Worm (Caenorhabditis elegans) whole organism, late embryonic: ENCODE data around the gene gmap-1.

Source experiments
- C08G9.2 ChIP-seq: sonication (generic microtip); optimal IDR thresholded peaks from 2 replicates; lab custom pipeline; 2016; ENCODE audit warnings: mild to moderate bottlenecking, missing genetic modification characterization, moderate library complexity, missing compliant biosample characterization
- C38D4.7 ChIP-seq: fragments of 200-800 bp; sonication (Bioruptor generic); optimal IDR thresholded peaks from 2 replicates; lab custom pipeline; 2018; ENCODE audit warnings: mild to moderate bottlenecking, missing genetic modification characterization, moderate library complexity, missing compliant biosample characterization
- K02D7.2 ChIP-seq: sonication (generic microtip); optimal IDR thresholded peaks from 2 replicates; lab custom pipeline; 2017; ENCODE audit warnings: mild to moderate bottlenecking, missing genetic modification characterization, missing compliant biosample characterization
- K09A11.1 ChIP-seq: sonication (generic microtip); optimal IDR thresholded peaks from 2 replicates; lab custom pipeline; 2017; ENCODE audit warnings: antibody characterized with exemption, mild to moderate bottlenecking, missing genetic modification characterization, missing compliant biosample characterization; ENCODE audit not compliant: insufficient read depth
- Y22D7AL.16 ChIP-seq: sonication (generic microtip); optimal IDR thresholded peaks from 2 replicates; lab custom pipeline; 2016; ENCODE audit warnings: missing genetic modification characterization, missing compliant biosample characterization
- ahr-1 ChIP-seq: sonication (generic microtip); optimal IDR thresholded peaks from 2 replicates; lab custom pipeline; 2016; ENCODE audit warnings: missing genetic modification characterization, missing compliant biosample characterization
- ceh-18 ChIP-seq: sonication (generic microtip); optimal IDR thresholded peaks from 2 replicates; lab custom pipeline; 2016; ENCODE audit warnings: missing genetic modification characterization, missing compliant biosample characterization
- ceh-22 ChIP-seq: sonication (generic microtip); optimal IDR thresholded peaks from 2 replicates; lab custom pipeline; 2017; ENCODE audit warnings: missing biosample characterization, missing genetic modification characterization
- ceh-30 ChIP-seq: fragments of 150-350 bp; optimal IDR thresholded peaks from 2 replicates; lab custom pipeline; 2014; ENCODE audit warnings: missing biosample characterization, missing genetic modification characterization
- ceh-31 ChIP-seq: sonication (generic microtip); optimal IDR thresholded peaks from 2 replicates; lab custom pipeline; 2016; ENCODE audit warnings: missing genetic modification characterization, missing compliant biosample characterization
- ceh-34 ChIP-seq: sonication (generic microtip); optimal IDR thresholded peaks from 2 replicates; lab custom pipeline; 2016; ENCODE audit warnings: mild to moderate bottlenecking, missing genetic modification characterization, missing compliant biosample characterization
- dve-1 ChIP-seq: sonication (generic microtip); optimal IDR thresholded peaks from 2 replicates; lab custom pipeline; 2017; ENCODE audit warnings: antibody characterized with exemption, mild to moderate bottlenecking, missing genetic modification characterization, missing compliant biosample characterization
- ets-4 ChIP-seq: sonication (generic microtip); optimal IDR thresholded peaks from 2 replicates; lab custom pipeline; 2016; ENCODE audit warnings: missing genetic modification characterization, missing compliant biosample characterization
- fkh-10 ChIP-seq: fragments of 150-350 bp; optimal IDR thresholded peaks from 2 replicates; lab custom pipeline; 2014; ENCODE audit warnings: missing biosample characterization, missing genetic modification reagents, missing genetic modification characterization
- fkh-6 ChIP-seq: sonication (generic microtip); optimal IDR thresholded peaks from 2 replicates; lab custom pipeline; 2016; ENCODE audit warnings: missing genetic modification characterization, missing compliant biosample characterization
- gmeb-2 ChIP-seq: sonication (generic microtip); optimal IDR thresholded peaks from 2 replicates; lab custom pipeline; 2016; ENCODE audit warnings: missing genetic modification characterization, inconsistent platforms, missing compliant biosample characterization
- hlh-13 ChIP-seq: fragments of 200-800 bp; sonication (Bioruptor generic); optimal IDR thresholded peaks from 2 replicates; lab custom pipeline; 2018; ENCODE audit warnings: mild to moderate bottlenecking, missing genetic modification characterization, missing compliant biosample characterization
- hlh-30 ChIP-seq: sonication (generic microtip); optimal IDR thresholded peaks from 2 replicates; lab custom pipeline; 2017; ENCODE audit warnings: antibody characterized with exemption, missing genetic modification characterization, missing compliant biosample characterization; ENCODE audit not compliant: insufficient read depth
- hlh-6 ChIP-seq: sonication (generic microtip); optimal IDR thresholded peaks from 2 replicates; lab custom pipeline; 2016; ENCODE audit warnings: missing genotype, missing genetic modification characterization, missing compliant biosample characterization
- hlh-8 ChIP-seq: sonication (generic microtip); optimal IDR thresholded peaks from 2 replicates; lab custom pipeline; 2016; ENCODE audit warnings: missing genotype, missing genetic modification characterization, missing compliant biosample characterization
- lim-6 ChIP-seq: sonication (generic microtip); optimal IDR thresholded peaks from 2 replicates; lab custom pipeline; 2016; ENCODE audit warnings: missing genetic modification characterization, missing compliant biosample characterization
- madf-2 ChIP-seq: sonication (generic microtip); optimal IDR thresholded peaks from 2 replicates; lab custom pipeline; 2017; ENCODE audit warnings: missing genetic modification characterization, missing compliant biosample characterization
- nfya-1 ChIP-seq: sonication (generic microtip); optimal IDR thresholded peaks from 2 replicates; lab custom pipeline; 2017; ENCODE audit warnings: missing genetic modification characterization, mild to moderate bottlenecking, missing compliant biosample characterization, antibody characterized with exemption, moderate library complexity
- npax-4 ChIP-seq: sonication (generic microtip); optimal IDR thresholded peaks from 2 replicates; lab custom pipeline; 2016; ENCODE audit warnings: missing genetic modification characterization, missing compliant biosample characterization
- pha-2 ChIP-seq: sonication (generic microtip); optimal IDR thresholded peaks from 2 replicates; lab custom pipeline; 2017; ENCODE audit warnings: mild to moderate bottlenecking, missing genetic modification characterization, missing compliant biosample characterization
- pqm-1 ChIP-seq: sonication (generic microtip); optimal IDR thresholded peaks from 2 replicates; lab custom pipeline; 2016; ENCODE audit warnings: missing genetic modification characterization, missing compliant biosample characterization
- pros-1 ChIP-seq: fragments of 150-350 bp; optimal IDR thresholded peaks from 2 replicates; lab custom pipeline; 2014; ENCODE audit warnings: missing biosample characterization, missing genetic modification reagents, missing genetic modification characterization
- rnt-1 ChIP-seq: sonication (generic microtip); optimal IDR thresholded peaks from 2 replicates; lab custom pipeline; 2016; ENCODE audit warnings: missing genetic modification characterization, missing compliant biosample characterization
- sdc-2 ChIP-seq: sonication (generic microtip); optimal IDR thresholded peaks from 2 replicates; lab custom pipeline; 2016; ENCODE audit warnings: missing genotype, missing genetic modification characterization, missing compliant biosample characterization
- sox-4 ChIP-seq: sonication (generic microtip); optimal IDR thresholded peaks from 2 replicates; lab custom pipeline; 2017; ENCODE audit warnings: mild to moderate bottlenecking, missing genetic modification characterization, inconsistent platforms, missing compliant biosample characterization
- syd-9 ChIP-seq: sonication (generic microtip); optimal IDR thresholded peaks from 2 replicates; lab custom pipeline; 2016; ENCODE audit warnings: mild to moderate bottlenecking, missing genetic modification characterization, moderate library complexity, missing compliant biosample characterization
- tbx-2 ChIP-seq: sonication (generic microtip); optimal IDR thresholded peaks from 2 replicates; lab custom pipeline; 2016; ENCODE audit warnings: missing genetic modification characterization, missing compliant biosample characterization
- unc-42 ChIP-seq: sonication (generic microtip); optimal IDR thresholded peaks from 2 replicates; lab custom pipeline; 2016; ENCODE audit warnings: missing genotype, missing genetic modification characterization, missing compliant biosample characterization
- unc-55 ChIP-seq: sonication (generic microtip); optimal IDR thresholded peaks from 2 replicates; lab custom pipeline; 2017; ENCODE audit warnings: missing biosample characterization, missing genetic modification reagents, missing genetic modification characterization
- unc-86 ChIP-seq: sonication (generic microtip); optimal IDR thresholded peaks from 2 replicates; lab custom pipeline; 2016; ENCODE audit warnings: missing genetic modification characterization, missing compliant biosample characterization

The gmap-1 gene

ce11 chrX:12977451-12977850, 42.7 kb upstream of the gmap-1 start, which contains the start of gene F11C1.9:
Gene F11C1.9 (minus strand): TSS chrX:12977551.
- TF ChIP-seq fkh-10 (no peak), pha-2 (tag; lab: Kevin White, UChicago) (no peak), ahr-1 (tag; lab: Kevin White, UChicago) (no peak), Y22D7AL.16 (tag; lab: Kevin White, UChicago) (no peak), K02D7.2 (no peak), madf-2 (no peak), ceh-30 (tag; lab: Kevin White, UChicago) (no peak), npax-4 (tag; lab: Kevin White, UChicago) (no peak), sox-4 (no peak)

- TF ChIP-seq ceh-31 (tag; lab: Kevin White, UChicago) (no peak), madf-2 (no peak), pqm-1 (tag; lab: Kevin White, UChicago) (no peak), fkh-10 (no peak), sdc-2 (no peak), syd-9 (no peak), hlh-13 (GFP tag; lab: Kevin White, UChicago) (no peak), K02D7.2 (no peak)
Observed at ce11 chrX:12976774-12977173, 42.0 kb upstream of the gmap-1 start, which contains the start of the genes F11C1.4 and F11C1.10. Gene F11C1.4 (plus strand): TSS chrX:12977074. Gene F11C1.10 (plus strand): TSS chrX:12977082.

DNA sequence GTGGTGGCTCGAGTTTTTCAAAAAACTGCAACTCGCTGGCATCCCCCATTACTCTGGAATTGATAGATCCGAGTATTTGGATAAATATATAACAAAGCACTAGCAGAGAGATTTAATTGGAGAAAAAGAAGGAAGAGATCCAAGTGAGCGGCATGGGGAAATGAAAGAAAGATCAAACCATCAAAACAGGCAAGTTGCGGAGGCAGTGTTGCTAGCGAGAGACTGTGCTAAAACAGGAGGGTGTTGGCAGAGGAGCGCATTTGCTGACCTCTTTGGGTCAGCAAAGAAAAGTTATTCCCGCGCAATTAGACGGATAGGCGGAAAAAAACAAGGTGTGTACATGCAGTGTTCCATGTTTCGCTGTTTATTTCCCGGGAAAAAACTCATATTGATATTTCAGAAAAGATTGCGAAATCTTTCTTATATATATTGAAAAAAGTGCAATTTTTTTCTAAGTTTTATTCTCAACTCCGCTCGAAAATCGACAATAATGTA, 40.9 kb upstream of the gmap-1 start, which contains the start of gene ppk-3:
Gene ppk-3 (minus strand): TSS at position 51 of the 495 bp plus-strand sequence.
- TF ChIP-seq hlh-8 (tag; lab: Kevin White, UChicago) (no peak), ceh-34 (tag; lab: Kevin White, UChicago) (peak; percentile 16), rnt-1 (tag; lab: Kevin White, UChicago) (peak; percentile 3), unc-55 (GFP tag; lab: Kevin White, UChicago) (peak; percentile 52), lim-6 (no peak), pros-1 (tag; lab: Kevin White, UChicago) (peak; percentile 33), sdc-2 (peak; percentile 69), K09A11.1 (tag; lab: Kevin White, UChicago) (peak; percentile 13), ceh-22 (tag; lab: Kevin White, UChicago) (no peak), dve-1 (tag; lab: Kevin White, UChicago) (peak; percentile 45), ceh-18 (tag; lab: Kevin White, UChicago) (peak; percentile 55), nfya-1 (tag; lab: Kevin White, UChicago) (peak; percentile 64), C08G9.2 (tag; lab: Kevin White, UChicago) (no peak), ceh-31 (tag; lab: Kevin White, UChicago) (peak; percentile 63), tbx-2 (tag; lab: Kevin White, UChicago) (peak; percentile 55)

DNA sequence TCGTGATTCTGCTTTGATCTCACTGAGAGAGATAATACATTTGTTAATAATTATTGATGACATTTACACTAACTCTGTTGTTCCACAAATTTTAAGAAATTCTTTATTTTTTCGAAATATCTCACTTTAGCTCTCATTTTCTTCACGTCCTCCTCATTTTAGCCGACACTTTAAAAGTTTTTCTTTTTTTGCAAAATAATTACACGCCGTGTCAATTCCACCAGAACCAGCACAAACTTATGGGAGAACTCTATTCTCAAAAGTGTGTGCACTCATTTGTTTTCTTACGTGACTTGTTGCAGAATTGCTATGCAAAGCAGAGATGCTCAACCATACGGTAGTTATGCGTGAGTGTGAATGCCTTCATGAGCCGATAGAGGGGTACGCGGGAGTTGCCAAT, 30.4 kb upstream of the gmap-1 start, which contains the start of gene frpr-2:
Gene frpr-2 (plus strand): TSS at position 301 of the 400 bp plus-strand sequence.
- TF ChIP-seq ceh-34 (tag; lab: Kevin White, UChicago) (no peak), Y22D7AL.16 (tag; lab: Kevin White, UChicago) (no peak), nfya-1 (tag; lab: Kevin White, UChicago) (no peak), ceh-22 (tag; lab: Kevin White, UChicago) (no peak), C38D4.7 (GFP tag; lab: Kevin White, UChicago) (no peak), unc-42 (no peak), ets-4 (tag; lab: Kevin White, UChicago) (no peak), lim-6 (no peak), ceh-30 (tag; lab: Kevin White, UChicago) (no peak), hlh-30 (no peak), gmeb-2 (tag; lab: Kevin White, UChicago) (no peak), hlh-6 (no peak), unc-86 (tag; lab: Kevin White, UChicago) (no peak), ceh-18 (tag; lab: Kevin White, UChicago) (no peak), fkh-6 (tag; lab: Kevin White, UChicago) (no peak), pros-1 (tag; lab: Kevin White, UChicago) (no peak)
